Worm (Caenorhabditis elegans) whole organism, L4 larva: ENCODE data around the gene C05D12.3.
A peak's percentile ranks its signal among the peaks of the same experiment; 100 is the strongest.

Experiments used
- F10B5.3 ChIP-seq: sonication (generic microtip); optimal IDR thresholded peaks from 2 replicates; lab custom pipeline; 2016; ENCODE audit warnings: mild to moderate bottlenecking, missing genetic modification characterization, missing compliant biosample characterization
- F26F4.8 ChIP-seq: fragments of 200-800 bp; sonication (Bioruptor generic); conservative IDR thresholded peaks from 2 replicates; pipeline ENCODE4 v1.3.6; 2022; ENCODE audit warnings: missing genetic modification characterization, missing compliant biosample characterization
- F37D6.2 ChIP-seq: sonication (generic microtip); optimal IDR thresholded peaks from 2 replicates; lab custom pipeline; 2016; ENCODE audit warnings: mild to moderate bottlenecking, missing genetic modification characterization, missing compliant biosample characterization
- T20F7.1 ChIP-seq: fragments of 200-800 bp; sonication (Bioruptor generic); optimal IDR thresholded peaks from 2 replicates; lab custom pipeline; 2018; ENCODE audit warnings: mild to moderate bottlenecking, missing genetic modification characterization, missing compliant biosample characterization
- Y48G9A.11 ChIP-seq: fragments of 200-800 bp; sonication (Bioruptor generic); IDR thresholded peaks from 2 replicates; pipeline ENCODE4 v1.3.6; 2022; ENCODE audit warnings: missing genetic modification reagents, missing genetic modification characterization, missing compliant biosample characterization
- ZK546.5 ChIP-seq, 2 experiments: sonication (generic microtip); optimal IDR thresholded peaks; 2 replicates each; lab custom pipeline; 2017; ENCODE audit warnings: missing biosample characterization in 2 of 2, missing genetic modification characterization in 2 of 2
- aha-1 ChIP-seq: fragments of 150-350 bp; peaks from one replicate; lab custom pipeline; 2014; ENCODE audit warnings: missing biosample characterization, missing genetic modification characterization
- ceh-32 ChIP-seq: sonication (generic microtip); optimal IDR thresholded peaks from 2 replicates; lab custom pipeline; 2016; ENCODE audit warnings: mild to moderate bottlenecking, missing genetic modification characterization, missing compliant biosample characterization; ENCODE audit not compliant: poor library complexity
- ceh-62 ChIP-seq: sonication (generic microtip); optimal IDR thresholded peaks from 2 replicates; lab custom pipeline; 2017; ENCODE audit warnings: missing biosample characterization, missing genetic modification characterization
- ceh-82 ChIP-seq: sonication (generic microtip); optimal IDR thresholded peaks from 2 replicates; lab custom pipeline; 2017; ENCODE audit warnings: missing biosample characterization, missing genetic modification characterization
- cey-2 ChIP-seq: sonication (generic microtip); optimal IDR thresholded peaks from 3 replicates; lab custom pipeline; 2017; ENCODE audit warnings: missing genetic modification characterization, mild to moderate bottlenecking, missing compliant biosample characterization, antibody characterized with exemption, borderline replicate concordance; ENCODE audit not compliant: insufficient read depth
- daf-16 ChIP-seq, 3 experiments: sonication (generic microtip); optimal IDR thresholded peaks; 2 replicates each; lab custom pipeline; 2016 to 2017; ENCODE audit warnings: missing genetic modification characterization in 3 of 3, missing genetic modification reagents in 3 of 3, mild to moderate bottlenecking in 2 of 3, missing compliant biosample characterization in 2 of 3, missing biosample characterization in 1 of 3, moderate library complexity in 1 of 3
- daf-8 ChIP-seq: fragments of 200-800 bp; sonication (Bioruptor generic); IDR thresholded peaks from 2 replicates; pipeline ENCODE4 v1.3.6; 2022; ENCODE audit warnings: missing genetic modification characterization, missing compliant biosample characterization
- dmd-6 ChIP-seq: fragments of 200-800 bp; sonication (Bioruptor generic); IDR thresholded peaks from 2 replicates; pipeline ENCODE4 v1.3.6; 2022; ENCODE audit warnings: missing genetic modification reagents, missing genetic modification characterization, missing compliant biosample characterization
- dmd-9 ChIP-seq: fragments of 200-800 bp; sonication (Bioruptor generic); IDR thresholded peaks from 2 replicates; pipeline ENCODE4 v1.3.6; 2022; ENCODE audit warnings: missing genetic modification reagents, missing genetic modification characterization, missing compliant biosample characterization
- dve-1 ChIP-seq: sonication (generic microtip); optimal IDR thresholded peaks from 2 replicates; lab custom pipeline; 2017; ENCODE audit warnings: antibody characterized with exemption, mild to moderate bottlenecking, missing genetic modification characterization, missing compliant biosample characterization; ENCODE audit not compliant: insufficient read depth
- egl-27 ChIP-seq: sonication (generic microtip); optimal IDR thresholded peaks from 3 replicates; lab custom pipeline; 2017; ENCODE audit warnings: missing biosample characterization, missing genetic modification reagents, missing genetic modification characterization
- fos-1 ChIP-seq: fragments of 150-350 bp; optimal IDR thresholded peaks from 2 replicates; lab custom pipeline; 2014; ENCODE audit warnings: missing biosample characterization, missing genetic modification characterization
- hmg-1.1 ChIP-seq: fragments of 200-800 bp; sonication (Bioruptor generic); IDR thresholded peaks from 2 replicates; pipeline ENCODE4 v1.3.6; 2022; ENCODE audit warnings: missing genetic modification reagents, missing genetic modification characterization, missing compliant biosample characterization
- lin-15B ChIP-seq: fragments of 150-350 bp; sonication (generic microtip); optimal IDR thresholded peaks from 3 replicates; lab custom pipeline; 2014; ENCODE audit warnings: missing biosample characterization, missing genetic modification characterization
- lin-38 ChIP-seq: fragments of 200-800 bp; sonication (Bioruptor generic); IDR thresholded peaks from 2 replicates; pipeline ENCODE4 v1.3.6; 2022; ENCODE audit warnings: missing genetic modification reagents, missing genetic modification characterization, missing compliant biosample characterization
- madf-9 ChIP-seq: fragments of 200-800 bp; sonication (Bioruptor generic); conservative IDR thresholded peaks from 2 replicates; pipeline ENCODE4 v1.3.6; 2022; ENCODE audit warnings: missing genetic modification reagents, missing genetic modification characterization, missing compliant biosample characterization
- mdl-1 ChIP-seq, 2 experiments: fragments of 150-350 bp in 1 of 2; sonication (generic microtip) in 1 of 2; optimal IDR thresholded peaks; 2 replicates each; lab custom pipeline; 2014 to 2017; ENCODE audit warnings: missing biosample characterization in 2 of 2, missing genetic modification characterization in 2 of 2
- mep-1 ChIP-seq: fragments of 150-350 bp; sonication (generic microtip); optimal IDR thresholded peaks from 3 replicates; lab custom pipeline; 2014; ENCODE audit warnings: missing biosample characterization, missing genetic modification characterization
- mes-2 ChIP-seq: sonication (generic microtip); optimal IDR thresholded peaks from 2 replicates; lab custom pipeline; 2016; ENCODE audit warnings: missing genotype, mild to moderate bottlenecking, missing genetic modification characterization, missing compliant biosample characterization; ENCODE audit not compliant: poor library complexity, severe bottlenecking
- mxl-2 ChIP-seq: fragments of 200-800 bp; sonication (Bioruptor generic); conservative IDR thresholded peaks from 2 replicates; pipeline ENCODE4 v1.3.6; 2022; ENCODE audit warnings: missing genetic modification reagents, missing genetic modification characterization, missing compliant biosample characterization
- nhr-111 ChIP-seq: fragments of 200-800 bp; sonication (Bioruptor generic); optimal IDR thresholded peaks from 2 replicates; lab custom pipeline; 2018; ENCODE audit warnings: mild to moderate bottlenecking, missing genetic modification characterization, missing compliant biosample characterization
- nhr-25 ChIP-seq: sonication (generic microtip); optimal IDR thresholded peaks from 2 replicates; lab custom pipeline; 2017; ENCODE audit warnings: missing genetic modification characterization, mild to moderate bottlenecking, missing compliant biosample characterization, antibody characterized with exemption, moderate library complexity, borderline replicate concordance; ENCODE audit not compliant: insufficient read depth
- nhr-28 ChIP-seq: fragments of 150-350 bp; optimal IDR thresholded peaks from 2 replicates; lab custom pipeline; 2014; ENCODE audit warnings: missing biosample characterization, missing genetic modification characterization
- nhr-41 ChIP-seq: fragments of 200-800 bp; sonication (Bioruptor generic); IDR thresholded peaks from 2 replicates; pipeline ENCODE4 v1.3.6; 2022; ENCODE audit warnings: missing genetic modification reagents, missing genetic modification characterization, missing compliant biosample characterization
- nhr-42 ChIP-seq: fragments of 200-800 bp; sonication (Bioruptor generic); IDR thresholded peaks from 2 replicates; pipeline ENCODE4 v1.3.6; 2022; ENCODE audit warnings: missing genetic modification characterization, missing compliant biosample characterization
- nhr-48 ChIP-seq: sonication (generic microtip); optimal IDR thresholded peaks from 2 replicates; lab custom pipeline; 2016; ENCODE audit warnings: mild to moderate bottlenecking, missing genetic modification characterization, missing compliant biosample characterization
- nhr-77 ChIP-seq: fragments of 150-350 bp; optimal IDR thresholded peaks from 2 replicates; lab custom pipeline; 2014; ENCODE audit warnings: missing biosample characterization, missing genetic modification characterization
- pha-4 ChIP-seq, 2 experiments: fragments of 150-350 bp in 1 of 2; fragments of 200-800 bp in 1 of 2; sonication (Bioruptor generic) in 1 of 2; IDR thresholded peaks in 1 of 2; optimal IDR thresholded peaks in 1 of 2; 2 replicates each; pipeline versions ENCODE4 v1.3.6 to Lab custom; 2014 to 2022; ENCODE audit warnings: missing genetic modification characterization in 2 of 2, missing genetic modification reagents in 2 of 2, missing biosample characterization in 1 of 2, missing compliant biosample characterization in 1 of 2
- rbr-2 ChIP-seq: sonication (generic microtip); optimal IDR thresholded peaks from 2 replicates; lab custom pipeline; 2016; ENCODE audit warnings: missing genotype, missing genetic modification characterization, missing compliant biosample characterization
- set-16 ChIP-seq: fragments of 200-800 bp; sonication (Bioruptor generic); IDR thresholded peaks from 2 replicates; pipeline ENCODE4 v1.3.6; 2022; ENCODE audit warnings: missing genetic modification reagents, missing genetic modification characterization, missing compliant biosample characterization
- spr-1 ChIP-seq: sonication (generic microtip); optimal IDR thresholded peaks from 2 replicates; lab custom pipeline; 2016; ENCODE audit warnings: mild to moderate bottlenecking, missing genetic modification characterization, missing compliant biosample characterization
- vab-7 ChIP-seq: fragments of 200-800 bp; sonication (Bioruptor generic); IDR thresholded peaks from 2 replicates; pipeline ENCODE4 v1.3.6; 2022; ENCODE audit warnings: missing genetic modification reagents, missing genetic modification characterization, missing compliant biosample characterization
- zag-1 ChIP-seq: fragments of 150-350 bp; optimal IDR thresholded peaks from 2 replicates; lab custom pipeline; 2014; ENCODE audit warnings: missing biosample characterization, missing genetic modification characterization
- ztf-11 ChIP-seq: fragments of 150-350 bp; optimal IDR thresholded peaks from 2 replicates; lab custom pipeline; 2014; ENCODE audit warnings: missing biosample characterization, missing genetic modification characterization
- ztf-7 ChIP-seq: fragments of 150-350 bp; optimal IDR thresholded peaks from 2 replicates; lab custom pipeline; 2014; ENCODE audit warnings: missing biosample characterization, missing genetic modification characterization

C05D12.3 gene

ce11 chrII:11453025-11453424, 28.0 kb downstream of the C05D12.3 start, which contains the start of gene rsp-1 (continued):
- TF ChIP-seq pha-4 (GFP tag; IDR thresholded peaks at IDR 0.05; lab: Robert Waterston, UW), result peak; percentile 46; the same call in 1 of the 2 replicates
- peak; percentile 33 for TF ChIP-seq pha-4 (tag; optimal IDR thresholded peaks at IDR 0.05; lab: Kevin White, UChicago)
- TF ChIP-seq zag-1, result no peak
- peak; percentile 83 for TF ChIP-seq dmd-9 (GFP tag; lab: Robert Waterston, UW)
- no peak for TF ChIP-seq cey-2 (tag; lab: Kevin White, UChicago)
- TF ChIP-seq vab-7 (GFP tag; lab: Robert Waterston, UW), result peak; percentile 46; the same call in 1 of the 2 replicates
- no peak for TF ChIP-seq ceh-32 (tag; lab: Kevin White, UChicago)
- TF ChIP-seq mdl-1 (tag; optimal IDR thresholded peaks at IDR 0.05; lab: Kevin White, UChicago), result peak in 1 of 2 experiments; percentile 76
- TF ChIP-seq ztf-11, result no peak
- no peak for TF ChIP-seq F26F4.8 (GFP tag; lab: Robert Waterston, UW)
- TF ChIP-seq nhr-77 (tag; lab: Kevin White, UChicago), result peak; percentile 92
- TF ChIP-seq mxl-2, result no peak
- TF ChIP-seq Y48G9A.11, result no peak
- peak; percentile 96 for TF ChIP-seq aha-1 (tag; lab: Kevin White, UChicago)
- peak; percentile 89 for TF ChIP-seq nhr-42 (GFP tag; lab: Robert Waterston, UW)
- TF ChIP-seq nhr-48 (tag; lab: Kevin White, UChicago), result peak; percentile 82
- TF ChIP-seq F37D6.2, result peak; percentile 78
- peak; percentile 90 for TF ChIP-seq hmg-1.1 (GFP tag; lab: Robert Waterston, UW)
- TF ChIP-seq nhr-111, result no peak
- no peak for TF ChIP-seq ZK546.5 (tag; optimal IDR thresholded peaks at IDR 0.05; lab: Kevin White, UChicago)
- TF ChIP-seq lin-38, result peak; percentile 89
- peak; percentile 90 for TF ChIP-seq T20F7.1 (GFP tag; lab: Kevin White, UChicago)
- TF ChIP-seq ceh-82, result no peak
- TF ChIP-seq nhr-25 (tag; lab: Kevin White, UChicago), result peak; percentile 75
- TF ChIP-seq daf-8 (GFP tag; lab: Robert Waterston, UW), result no peak
- TF ChIP-seq F10B5.3 (tag; lab: Kevin White, UChicago), result peak; percentile 41
- peak; percentile 97 for TF ChIP-seq dve-1 (tag; lab: Kevin White, UChicago)

- 0 out of 2 replicates have a peak, but pooled peaks have one; percentile 10 for TF ChIP-seq hmg-1.1 (GFP tag; lab: Robert Waterston, UW)
- peak; percentile 13; the same call in 1 of the 2 replicates for TF ChIP-seq dmd-6 (GFP tag; lab: Robert Waterston, UW)
- TF ChIP-seq pha-4 (GFP tag; IDR thresholded peaks at IDR 0.05; lab: Robert Waterston, UW), result no peak
- TF ChIP-seq pha-4 (tag; optimal IDR thresholded peaks at IDR 0.05; lab: Kevin White, UChicago), result no peak
- TF ChIP-seq zag-1, result no peak
- no peak for TF ChIP-seq nhr-25 (tag; lab: Kevin White, UChicago)
Observed at ce11 chrII:11453639-11454038, 28.6 kb downstream of the C05D12.3 start.

- peak; percentile 89 for TF ChIP-seq set-16 (GFP tag; lab: Robert Waterston, UW)
- TF ChIP-seq zag-1, result no peak
- TF ChIP-seq aha-1 (tag; lab: Kevin White, UChicago), result peak; percentile 13
Observed at ce11 chrII:11455140-11455539, 30.1 kb downstream of the C05D12.3 start.

- no peak for TF ChIP-seq spr-1
- TF ChIP-seq lin-38, result peak; percentile 30
- no peak for TF ChIP-seq ztf-7 (tag; lab: Kevin White, UChicago)
- TF ChIP-seq mes-2, result peak; percentile 25
- TF ChIP-seq mep-1 (tag; lab: Kevin White, UChicago), result peak; percentile 5
Observed at ce11 chrII:11455715-11456114, 30.6 kb downstream of the C05D12.3 start.

- TF ChIP-seq madf-9 (GFP tag; lab: Robert Waterston, UW) (no peak), hmg-1.1 (GFP tag; lab: Robert Waterston, UW) (no peak), F10B5.3 (tag; lab: Kevin White, UChicago) (no peak), fos-1 (tag; lab: Kevin White, UChicago) (no peak), dmd-6 (GFP tag; lab: Robert Waterston, UW) (peak; percentile 27; the same call in 1 of the 2 replicates), spr-1 (no peak), ceh-62 (tag; lab: Kevin White, UChicago) (no peak), aha-1 (tag; lab: Kevin White, UChicago) (peak; percentile 12), egl-27 (tag; lab: Kevin White, UChicago) (no peak), lin-15B (no peak), nhr-28 (tag; lab: Kevin White, UChicago) (peak; percentile 75), nhr-41 (GFP tag; lab: Robert Waterston, UW) (no peak), lin-38 (peak; percentile 20; the same call in 1 of the 2 replicates), rbr-2 (tag; lab: Kevin White, UChicago) (no peak), daf-16 (GFP tag; optimal IDR thresholded peaks at IDR 0.05; lab: Kevin White, UChicago) (no peak), daf-16 (tag; optimal IDR thresholded peaks at IDR 0.05; lab: Kevin White, UChicago) (peak; percentile 43), dmd-9 (GFP tag; lab: Robert Waterston, UW) (no peak)
Observed at ce11 chrII:11459883-11460282, 34.8 kb downstream of the C05D12.3 start.
